Worm (Caenorhabditis elegans) whole organism, early embryonic: Measurements from ENCODE around the gene aakg-3.

Experiments used
- F13C5.2 ChIP-seq: sonication (generic microtip); optimal IDR thresholded peaks from 2 replicates; lab custom pipeline; 2017; ENCODE audit warnings: mild to moderate bottlenecking, missing genetic modification characterization, inconsistent platforms, missing compliant biosample characterization
- flt-1 ChIP-seq: fragments of 200-800 bp; sonication (Bioruptor generic); IDR thresholded peaks from 2 replicates; pipeline ENCODE4 v1.3.6; 2022; ENCODE audit warnings: missing genetic modification characterization, missing compliant biosample characterization

- TF ChIP-seq F13C5.2 (tag; lab: Kevin White, UChicago) = no peak
- TF ChIP-seq flt-1 (GFP tag; lab: Robert Waterston, UW) = no peak
Measured at ce11 chrX:2972272-2973042, 3.8 kb upstream of the aakg-3 start.
